Fruit fly (Drosophila melanogaster) whole organism: ENCODE measurements around the gene CG2955.

Experiments
- CG8478 ChIP-seq: fragments of >200 bp; optimal IDR thresholded peaks from 2 replicates; lab custom pipeline; 2018; ENCODE audit warnings: inconsistent platforms
- Dll ChIP-seq: fragments of >200 bp; optimal IDR thresholded peaks from 2 replicates; lab custom pipeline; 2017
- EcR ChIP-seq, 2 experiments: fragments of >200 bp; optimal IDR thresholded peaks; 2 replicates each; lab custom pipeline; 2017; ENCODE audit warnings: missing biosample characterization in 2 of 2, missing genetic modification characterization in 2 of 2, missing genetic modification reagents in 2 of 2
- pan ChIP-seq: fragments of >200 bp; optimal IDR thresholded peaks from 2 replicates; lab custom pipeline; 2017
- psq ChIP-seq: fragments of >200 bp; optimal IDR thresholded peaks from 2 replicates; lab custom pipeline; 2017
- usp ChIP-seq: fragments of >200 bp; optimal IDR thresholded peaks from 2 replicates; lab custom pipeline; 2017; ENCODE audit warnings: missing biosample characterization, missing genetic modification characterization, mixed read lengths

Gene CG2955

DNA sequence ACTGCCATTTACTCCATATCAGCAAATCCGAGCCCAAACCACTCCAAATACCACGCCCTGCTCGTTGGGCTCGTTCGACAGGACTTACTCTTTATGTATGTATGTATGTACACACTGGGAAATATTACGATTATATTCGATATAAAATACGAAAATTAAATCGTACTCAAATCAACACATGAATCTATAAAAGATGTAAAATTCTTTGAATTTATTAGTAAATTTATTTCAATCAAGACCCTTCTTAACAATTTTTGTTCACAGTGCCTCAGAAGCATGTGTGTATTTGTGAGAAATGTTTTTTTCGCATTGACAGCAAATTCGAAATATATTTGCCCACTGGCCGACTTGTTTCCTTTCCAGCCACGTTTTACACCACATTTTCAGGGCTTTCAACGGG is 2.8 kb upstream of the CG2955 start:
- TF ChIP-seq psq (lab: Kevin White, UChicago), result no peak
- TF ChIP-seq Dll (lab: Kevin White, UChicago), result no peak
- TF ChIP-seq CG8478 (lab: Kevin White, UChicago), result no peak
- no peak for TF ChIP-seq usp (GFP tag; lab: Kevin White, UChicago)
- no peak for TF ChIP-seq pan (lab: Kevin White, UChicago)
- no peak for TF ChIP-seq EcR (GFP tag; optimal IDR thresholded peaks at IDR 0.05; lab: Kevin White, UChicago)

DNA sequence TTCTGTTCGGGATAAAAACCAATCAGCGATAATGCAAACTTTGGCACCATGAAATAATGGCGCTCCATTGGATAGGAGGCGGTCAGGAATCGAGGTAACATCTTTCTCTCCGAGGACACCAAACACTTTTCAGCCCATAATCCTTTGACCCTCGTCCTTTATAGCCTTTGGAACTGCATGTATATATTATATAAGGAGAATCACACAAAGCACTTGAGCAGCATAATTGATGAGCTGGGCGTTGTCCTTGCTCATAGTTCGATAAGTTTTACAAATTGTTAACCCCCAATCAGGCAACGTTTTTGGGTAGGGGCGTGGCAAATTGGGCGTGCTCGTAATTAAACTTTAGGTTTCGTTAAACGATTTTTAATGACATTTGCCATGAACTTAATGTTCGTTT is 17.0 kb downstream of the CG2955 start, which contains the start of gene Or24a:
Gene Or24a, minus strand, starts transcription at position 101 of the 400 bp plus-strand sequence.
- no peak for TF ChIP-seq usp (GFP tag; lab: Kevin White, UChicago)
- no peak for TF ChIP-seq EcR (GFP tag; optimal IDR thresholded peaks at IDR 0.05; lab: Kevin White, UChicago)
- TF ChIP-seq CG8478 (lab: Kevin White, UChicago), result no peak

DNA sequence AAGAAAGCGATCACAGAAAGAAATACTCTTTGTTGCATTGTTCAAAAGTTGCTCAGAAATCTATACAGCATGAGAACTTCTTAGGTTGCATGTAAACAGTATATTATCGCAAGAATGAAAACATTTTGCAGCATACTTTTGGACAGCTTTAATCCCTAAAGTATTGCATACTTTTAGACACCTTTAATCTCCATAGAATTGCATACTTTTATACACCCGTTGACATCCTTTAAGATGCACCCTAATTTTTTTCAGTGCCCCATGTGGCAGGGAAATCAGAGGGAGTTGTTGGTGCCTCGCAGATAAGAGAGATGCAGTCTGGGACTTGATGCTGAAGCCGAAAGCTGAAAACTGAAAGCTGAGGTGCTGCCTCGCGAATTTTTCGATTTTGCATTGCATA is 30.3 kb downstream of the CG2955 start:
- TF ChIP-seq pan (lab: Kevin White, UChicago), result no peak

DNA sequence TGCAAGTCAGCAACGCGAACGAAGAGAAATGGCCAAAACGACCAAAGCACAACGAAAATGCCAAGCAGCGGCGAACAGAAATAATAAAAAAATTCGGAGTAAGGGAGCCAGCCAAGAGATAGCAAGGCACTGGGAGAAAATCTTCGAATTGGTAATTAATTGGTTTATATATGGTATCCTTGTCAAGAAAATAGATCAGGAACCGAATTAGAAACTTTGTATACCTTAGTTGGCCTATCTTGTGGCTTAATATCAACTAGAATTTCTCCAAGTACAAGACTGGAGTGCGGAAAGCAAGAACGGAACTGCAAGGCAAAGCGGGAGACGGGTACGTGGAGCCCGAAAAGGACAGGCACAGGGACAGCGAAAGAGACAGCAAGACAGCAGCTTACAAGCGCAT is 30.9 kb downstream of the CG2955 start:
- TF ChIP-seq psq (lab: Kevin White, UChicago) (no peak), usp (GFP tag; lab: Kevin White, UChicago) (no peak), CG8478 (lab: Kevin White, UChicago) (no peak), EcR (GFP tag; optimal IDR thresholded peaks at IDR 0.05; lab: Kevin White, UChicago) (no peak), pan (lab: Kevin White, UChicago) (no peak), Dll (lab: Kevin White, UChicago) (no peak)

DNA sequence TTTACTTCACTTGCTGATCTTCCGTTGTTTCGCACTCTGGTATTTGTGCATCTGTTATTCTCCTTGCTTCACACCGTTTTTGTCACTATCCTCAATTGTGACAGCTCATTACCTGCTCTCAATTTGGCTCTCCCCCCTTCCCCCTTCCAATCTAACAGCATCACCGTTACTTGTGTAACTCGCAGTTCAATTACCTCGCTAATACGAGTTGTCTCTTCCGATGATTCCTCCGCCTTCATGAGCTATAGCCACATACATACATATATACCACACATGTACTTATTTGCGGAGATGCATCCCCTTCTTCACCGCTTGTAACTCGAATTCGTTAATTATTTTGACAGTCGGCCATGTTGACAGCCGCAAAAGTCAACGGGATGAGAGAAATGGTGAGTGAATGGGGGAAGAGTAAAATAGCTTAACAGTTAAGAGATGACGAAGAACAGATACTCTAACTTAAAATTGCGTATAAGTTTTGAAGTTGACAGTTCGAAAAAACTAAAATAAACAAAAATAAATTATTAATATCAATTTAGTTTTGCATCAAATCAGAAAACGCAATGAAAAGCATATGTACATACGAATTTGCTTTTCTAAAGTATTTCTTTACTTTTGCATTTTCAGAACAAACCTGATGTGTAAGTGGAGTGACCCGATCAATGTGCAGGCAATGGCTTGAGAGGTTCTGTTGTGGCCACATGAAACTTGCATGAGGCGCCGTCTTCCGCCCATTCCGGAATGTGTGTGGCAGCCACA is 36.4 kb downstream of the CG2955 start:
- TF ChIP-seq Dll (lab: Kevin White, UChicago), result no peak

DNA sequence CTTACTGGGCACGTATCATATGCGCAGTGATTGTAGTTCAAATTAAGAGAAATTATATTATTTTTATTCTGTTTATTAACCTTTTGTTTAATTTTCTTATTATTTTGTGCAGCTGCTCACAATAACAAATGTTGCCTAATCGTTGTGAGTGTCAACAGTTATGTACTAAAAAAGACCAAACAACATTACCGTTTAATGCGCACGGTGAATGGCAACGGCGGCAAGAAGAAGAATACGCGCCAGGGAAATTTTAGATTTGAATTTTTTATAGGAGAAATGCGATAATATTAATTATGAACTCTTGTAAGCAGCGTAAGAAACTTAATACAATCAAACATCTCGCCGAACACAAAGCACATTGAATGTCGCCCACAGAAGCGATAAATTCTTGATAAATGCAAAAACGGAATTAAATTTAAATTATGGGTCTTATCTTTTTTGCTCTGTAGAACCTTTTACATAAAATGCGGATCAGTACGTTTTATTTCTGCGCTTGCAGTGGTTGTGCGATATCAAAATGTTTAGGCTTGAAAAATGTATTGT is 38.6 kb downstream of the CG2955 start, which contains the start of the genes Tbcc and lectin-24Db:
Gene Tbcc, minus strand, starts transcription at position 163 of the 543 bp plus-strand sequence.
Gene lectin-24Db, plus strand, starts transcription at position 493 of the 543 bp plus-strand sequence.
- no peak for TF ChIP-seq Dll (lab: Kevin White, UChicago)
- no peak for TF ChIP-seq psq (lab: Kevin White, UChicago)
- TF ChIP-seq EcR (GFP tag; optimal IDR thresholded peaks at IDR 0.05; lab: Kevin White, UChicago), result no peak
- no peak for TF ChIP-seq usp (GFP tag; lab: Kevin White, UChicago)
- no peak for TF ChIP-seq pan (lab: Kevin White, UChicago)
- no peak for TF ChIP-seq CG8478 (lab: Kevin White, UChicago)

DNA sequence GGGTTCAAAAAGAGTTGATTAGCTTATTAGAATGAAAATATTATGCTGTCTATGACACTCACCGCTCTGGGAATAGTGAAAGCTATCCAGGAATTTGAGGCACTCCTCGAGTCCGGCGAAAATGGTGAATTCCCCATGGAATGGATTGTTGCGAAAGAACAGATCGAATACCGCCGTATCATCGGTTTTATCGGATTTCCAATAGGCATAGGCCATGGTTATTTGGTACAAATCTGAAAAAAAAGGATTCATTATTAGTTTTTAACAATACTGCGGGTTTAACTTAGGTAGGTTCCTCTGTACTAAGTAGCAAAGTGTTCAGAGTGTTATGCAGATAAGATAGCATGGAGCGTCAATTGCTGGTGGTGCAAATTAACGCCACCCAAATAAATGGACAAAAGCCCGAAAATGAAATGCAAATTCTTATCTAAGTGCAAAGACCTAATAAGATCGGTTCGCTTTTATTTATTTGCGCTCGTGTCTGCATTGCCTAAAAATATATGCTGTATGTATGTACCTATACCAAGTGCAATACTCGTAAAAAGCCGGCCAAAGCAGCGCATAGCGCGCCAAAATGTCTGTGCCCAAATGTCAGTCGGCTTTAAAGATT is 46.7 kb downstream of the CG2955 start:
- no peak for TF ChIP-seq psq (lab: Kevin White, UChicago)
- no peak for TF ChIP-seq pan (lab: Kevin White, UChicago)
- TF ChIP-seq Dll (lab: Kevin White, UChicago), result no peak
- TF ChIP-seq usp (GFP tag; lab: Kevin White, UChicago), result no peak
- TF ChIP-seq CG8478 (lab: Kevin White, UChicago), result no peak
- no peak for TF ChIP-seq EcR (GFP tag; optimal IDR thresholded peaks at IDR 0.05; lab: Kevin White, UChicago)

DNA sequence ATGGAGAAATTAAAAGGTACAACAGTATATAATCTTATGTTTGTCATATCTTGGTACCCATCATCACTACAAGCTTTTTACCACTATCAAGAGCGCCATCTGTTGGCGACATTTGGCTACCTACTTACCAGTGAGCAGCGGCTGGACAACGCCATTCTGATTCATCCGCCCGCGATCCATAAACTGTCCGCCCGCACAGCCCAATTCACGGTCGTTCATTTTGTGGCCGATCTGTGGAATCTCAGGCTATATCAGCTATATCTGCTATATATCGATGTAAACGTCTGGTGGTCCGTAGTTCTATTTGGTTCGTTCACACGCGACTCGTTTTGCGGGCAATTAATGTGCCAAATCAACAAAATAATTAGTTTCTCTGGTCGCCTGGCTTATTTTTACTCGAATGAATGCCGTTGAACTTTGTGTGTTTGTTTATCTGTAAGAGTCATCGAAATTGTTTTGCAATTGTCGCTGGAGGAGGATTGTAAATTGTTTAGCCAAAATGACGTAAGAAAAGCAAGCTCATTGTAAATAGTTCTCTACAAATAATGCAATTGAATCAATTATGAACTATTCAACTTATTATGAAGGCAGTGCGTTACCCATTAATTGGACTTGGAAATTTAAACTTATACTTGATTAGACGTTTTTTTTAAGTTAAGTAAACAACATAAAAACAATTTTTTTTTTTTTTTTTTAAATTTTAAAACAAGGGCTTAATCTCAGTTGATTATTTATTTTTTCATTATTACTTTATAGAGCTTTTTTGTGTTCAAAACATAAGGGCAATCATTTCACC is 47.5 kb downstream of the CG2955 start:
- TF ChIP-seq Dll (lab: Kevin White, UChicago) (no peak), psq (lab: Kevin White, UChicago) (no peak), EcR (GFP tag; optimal IDR thresholded peaks at IDR 0.05; lab: Kevin White, UChicago) (no peak), pan (lab: Kevin White, UChicago) (no peak), CG8478 (lab: Kevin White, UChicago) (no peak), usp (GFP tag; lab: Kevin White, UChicago) (no peak)

DNA sequence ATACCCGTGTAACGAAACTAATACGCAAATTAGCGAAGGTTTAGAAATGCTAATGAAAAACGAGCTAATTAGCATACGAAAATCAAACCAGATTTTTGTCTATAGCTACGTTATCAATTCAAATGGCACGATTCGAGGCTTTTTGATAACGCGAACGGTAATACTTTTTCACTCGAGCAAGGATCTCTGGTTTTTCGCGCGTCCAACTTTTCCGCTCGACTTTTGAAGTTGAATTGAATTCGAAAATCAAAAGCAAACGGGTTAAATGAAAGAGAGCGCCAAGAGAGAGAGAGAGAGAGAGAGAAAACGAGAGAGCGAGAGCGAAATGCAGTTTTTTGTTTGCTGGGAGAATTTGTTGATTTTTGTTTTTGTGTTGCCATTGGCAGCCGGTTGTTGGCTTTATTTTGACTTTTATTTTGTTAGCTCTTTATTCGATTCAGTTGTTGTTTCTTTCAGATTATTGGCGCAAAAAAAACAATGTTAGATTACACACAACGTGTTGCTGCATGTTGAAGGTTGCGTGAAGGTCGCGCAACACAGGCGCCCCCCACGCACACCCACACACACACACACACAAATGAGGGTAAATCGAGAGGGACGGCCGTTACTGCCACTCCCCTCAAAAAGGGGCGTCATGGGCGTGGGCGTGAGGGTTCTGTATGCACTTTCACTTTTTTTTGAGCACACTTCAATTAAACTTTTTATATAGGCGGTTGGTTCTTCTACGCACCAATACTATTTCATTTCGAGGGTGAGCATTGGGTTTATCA is 48.2 kb downstream of the CG2955 start:
- TF ChIP-seq CG8478 (lab: Kevin White, UChicago), result no peak
- TF ChIP-seq usp (GFP tag; lab: Kevin White, UChicago), result no peak
- TF ChIP-seq Dll (lab: Kevin White, UChicago), result no peak
- no peak for TF ChIP-seq psq (lab: Kevin White, UChicago)
- no peak for TF ChIP-seq pan (lab: Kevin White, UChicago)
- TF ChIP-seq EcR (GFP tag; optimal IDR thresholded peaks at IDR 0.05; lab: Kevin White, UChicago), result no peak

DNA sequence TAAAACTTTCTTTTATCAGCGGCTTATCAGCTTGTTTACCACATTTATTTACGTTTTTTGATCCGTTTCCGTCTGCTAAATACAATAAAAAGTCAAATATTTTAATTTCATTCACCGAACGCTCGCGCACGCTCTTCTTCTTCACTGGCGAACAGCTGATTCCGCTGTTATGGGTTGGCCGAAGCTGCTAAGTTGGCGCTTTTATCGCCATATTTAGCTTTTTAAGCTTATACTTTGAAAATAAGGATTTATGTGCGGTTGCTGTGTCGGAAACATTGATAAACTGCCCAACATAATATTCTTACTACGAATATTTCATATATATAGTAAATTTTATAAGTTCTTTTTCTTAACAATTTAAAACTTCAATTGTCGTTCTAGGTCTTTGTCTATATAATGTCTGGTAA is 48.8 kb downstream of the CG2955 start, which contains the start of gene Naprt:
Gene Naprt, minus strand, starts transcription at position 159 of the 407 bp plus-strand sequence.
- TF ChIP-seq CG8478 (lab: Kevin White, UChicago) (no peak), Dll (lab: Kevin White, UChicago) (no peak), psq (lab: Kevin White, UChicago) (no peak), usp (GFP tag; lab: Kevin White, UChicago) (no peak), pan (lab: Kevin White, UChicago) (no peak), EcR (GFP tag; optimal IDR thresholded peaks at IDR 0.05; lab: Kevin White, UChicago) (no peak)
